Worm (Caenorhabditis elegans): Measurements from ENCODE around the gene Y69A2AR.28.

Gene Y69A2AR.28

DNA sequence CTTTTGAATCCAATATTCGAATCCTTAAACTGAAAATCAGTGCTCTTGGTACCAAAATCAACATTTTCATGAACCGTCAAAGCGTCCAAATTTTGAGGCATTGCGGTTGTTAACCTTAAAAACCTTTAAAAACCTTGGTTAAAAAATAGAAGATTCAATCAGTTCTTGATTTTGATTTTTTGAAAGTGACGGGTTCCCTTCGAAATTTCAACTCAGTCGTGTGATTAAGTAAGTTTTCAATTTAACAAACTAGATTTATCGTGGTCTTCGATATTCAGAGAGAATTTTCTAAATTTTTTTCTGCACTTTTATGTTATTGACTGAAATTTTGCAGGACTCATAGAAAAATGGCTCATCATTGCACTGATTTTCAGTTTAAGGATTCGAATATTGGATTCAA is 44.6 kb downstream of the Y69A2AR.28 start, which contains the start of the genes Y69A2AR.25 and Y69A2AR.12:
Gene Y69A2AR.25 (minus strand): TSS at position 101 of the 400 bp plus-strand sequence.
Gene Y69A2AR.12 (plus strand): TSS at position 348 of the 400 bp plus-strand sequence.
- TF ChIP-seq flt-1 (GFP tag; IDR thresholded peaks at IDR 0.05) (no peak), klf-2 (GFP tag; conservative IDR thresholded peaks at IDR 0.05) (no peak), T22C8.4 (GFP tag; IDR thresholded peaks at IDR 0.05) (no peak), ref-1 (GFP tag; conservative IDR thresholded peaks at IDR 0.05) (no peak), tab-1 (GFP tag; IDR thresholded peaks at IDR 0.05) (no peak), ztf-23 (GFP tag; IDR thresholded peaks at IDR 0.05) (no peak), cog-1 (tag; optimal IDR thresholded peaks at IDR 0.05) (no peak), med-1 (GFP tag; optimal IDR thresholded peaks at IDR 0.05; ENCODE audit: insufficient read depth) (no peak), ztf-29 (GFP tag; IDR thresholded peaks at IDR 0.05) (no peak)

DNA sequence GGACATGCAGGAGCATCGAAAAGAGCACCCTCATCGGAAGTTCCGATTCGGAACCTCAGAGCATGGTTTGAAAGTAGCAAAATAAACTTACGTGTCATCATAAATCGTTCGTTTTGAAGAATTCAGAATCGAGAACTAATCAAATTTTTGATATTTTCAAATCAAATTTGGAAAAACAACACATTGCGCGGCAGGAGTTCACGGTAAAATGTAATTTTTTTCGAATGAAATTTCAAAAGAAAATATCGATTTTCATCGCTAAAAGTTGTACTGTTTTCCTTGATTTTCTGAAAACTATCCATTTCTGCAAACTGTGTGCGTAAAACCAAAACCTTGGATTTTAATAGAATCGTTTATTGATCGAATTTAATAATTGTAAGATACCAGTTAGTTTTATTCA is 48.9 kb downstream of the Y69A2AR.28 start, which contains the start of gene Y69A2AR.24:
Gene Y69A2AR.24 (minus strand): TSS at position 101 of the 400 bp plus-strand sequence.
- no peak for TF ChIP-seq ref-1 (GFP tag; conservative IDR thresholded peaks at IDR 0.05)
- no peak for TF ChIP-seq T22C8.4 (GFP tag; IDR thresholded peaks at IDR 0.05)
- no peak for TF ChIP-seq med-1 (GFP tag; optimal IDR thresholded peaks at IDR 0.05; ENCODE audit: insufficient read depth)
- no peak for TF ChIP-seq ztf-23 (GFP tag; IDR thresholded peaks at IDR 0.05)
- TF ChIP-seq klf-2 (GFP tag; conservative IDR thresholded peaks at IDR 0.05): no peak
- TF ChIP-seq cog-1 (tag; optimal IDR thresholded peaks at IDR 0.05): no peak
- TF ChIP-seq tab-1 (GFP tag; IDR thresholded peaks at IDR 0.05): no peak
- TF ChIP-seq flt-1 (GFP tag; IDR thresholded peaks at IDR 0.05): no peak
- TF ChIP-seq ztf-29 (GFP tag; IDR thresholded peaks at IDR 0.05): no peak
